Fruit fly (Drosophila melanogaster) whole organism, embryonic: Measurements from ENCODE around the gene CG15536.

ENCODE experiments used
- Awh ChIP-seq: fragments of 200-800 bp; sonication (Bioruptor generic); IDR thresholded peaks from 2 replicates; pipeline ENCODE4, ENCODE4 v1.3.6; 2022; ENCODE audit warnings: missing biosample characterization, missing genetic modification characterization
- C15 ChIP-seq: fragments of 200-800 bp; sonication (Bioruptor generic); IDR thresholded peaks from 3 replicates; pipeline ENCODE4 v1.3.6; 2022; ENCODE audit warnings: missing biosample characterization, missing genetic modification characterization
- CG1024 ChIP-seq: fragments of 200-800 bp; sonication (Bioruptor generic); IDR thresholded peaks from 2 replicates; pipeline ENCODE4 v1.3.6; 2022; ENCODE audit warnings: missing biosample characterization, missing genetic modification characterization
- CG10267 ChIP-seq: fragments of 200-800 bp; sonication (Bioruptor generic); optimal IDR thresholded peaks from 2 replicates; lab custom pipeline; 2018; ENCODE audit warnings: missing biosample characterization, mild to moderate bottlenecking, missing genetic modification characterization, moderate library complexity
- CG10431 ChIP-seq: fragments of 200-800 bp; sonication (Bioruptor generic); optimal IDR thresholded peaks from 3 replicates; lab custom pipeline; 2018; ENCODE audit warnings: missing biosample characterization, mild to moderate bottlenecking, missing genetic modification characterization
- CG10959 ChIP-seq: fragments of 200-800 bp; sonication (Bioruptor generic); IDR thresholded peaks from 2 replicates; pipeline ENCODE4 v1.3.6; 2022; ENCODE audit warnings: missing biosample characterization, missing genetic modification characterization
- CG12104 ChIP-seq: fragments of 200-800 bp; sonication (Bioruptor generic); optimal IDR thresholded peaks from 3 replicates; lab custom pipeline; 2016; ENCODE audit warnings: missing biosample characterization, missing genetic modification characterization
- CG12391 ChIP-seq: fragments of 200-800 bp; sonication (Bioruptor generic); optimal IDR thresholded peaks from 3 replicates; lab custom pipeline; 2018; ENCODE audit warnings: missing biosample characterization, mild to moderate bottlenecking, missing genetic modification characterization, moderate library complexity
- CG14014 ChIP-seq: fragments of 200-800 bp; sonication (Bioruptor generic); IDR thresholded peaks from 2 replicates; pipeline ENCODE4 v1.3.6; 2022; ENCODE audit warnings: missing biosample characterization, missing genetic modification characterization
- CG15269 ChIP-seq: fragments of 200-800 bp; sonication (Bioruptor generic); optimal IDR thresholded peaks from 2 replicates; lab custom pipeline; 2018; ENCODE audit warnings: missing biosample characterization, mild to moderate bottlenecking, missing genetic modification characterization, moderate library complexity
- CG15514 ChIP-seq: fragments of 200-800 bp; sonication (Bioruptor generic); optimal IDR thresholded peaks from 3 replicates; lab custom pipeline; 2017; ENCODE audit warnings: missing biosample characterization, missing genetic modification characterization, mild to moderate bottlenecking, moderate library complexity, missing genetic modification reagents
- CG1603 ChIP-seq: fragments of 200-800 bp; sonication (Bioruptor generic); optimal IDR thresholded peaks from 2 replicates; lab custom pipeline; 2019; ENCODE audit warnings: missing biosample characterization, mild to moderate bottlenecking, missing genetic modification characterization, moderate library complexity
- CG16815 ChIP-seq: fragments of 200-800 bp; sonication (Bioruptor generic); optimal IDR thresholded peaks from 3 replicates; lab custom pipeline; 2017; ENCODE audit warnings: missing biosample characterization, mild to moderate bottlenecking, missing genetic modification characterization
- CG2116 ChIP-seq: fragments of 200-800 bp; sonication (Bioruptor generic); optimal IDR thresholded peaks from 3 replicates; lab custom pipeline; 2018; ENCODE audit warnings: missing biosample characterization, mild to moderate bottlenecking, missing genetic modification characterization
- CG3163 ChIP-seq: fragments of 200-800 bp; sonication (Bioruptor generic); optimal IDR thresholded peaks from 3 replicates; lab custom pipeline; 2016; ENCODE audit warnings: missing biosample characterization, missing genetic modification characterization
- CG4820 ChIP-seq: fragments of 200-800 bp; sonication (Bioruptor generic); optimal IDR thresholded peaks from 3 replicates; lab custom pipeline; 2016; ENCODE audit warnings: missing biosample characterization, missing genetic modification characterization
- CG7745 ChIP-seq: fragments of 200-800 bp; sonication (Bioruptor generic); optimal IDR thresholded peaks from 2 replicates; lab custom pipeline; 2018; ENCODE audit warnings: missing biosample characterization, mild to moderate bottlenecking, missing genetic modification characterization, moderate library complexity
- CG8290 ChIP-seq, 3 experiments: fragments of 200-800 bp; sonication (Bioruptor generic); optimal IDR thresholded peaks; 2 replicates each; lab custom pipeline; 2016 to 2019; ENCODE audit warnings: missing biosample characterization in 3 of 3, missing genetic modification characterization in 3 of 3, mild to moderate bottlenecking in 2 of 3, moderate library complexity in 1 of 3
- CG8944 ChIP-seq: fragments of 200-800 bp; sonication (Bioruptor generic); optimal IDR thresholded peaks from 3 replicates; lab custom pipeline; 2016; ENCODE audit warnings: missing biosample characterization, missing genetic modification characterization
- D ChIP-seq, 2 experiments: fragments of 200-800 bp in 1 of 2; fragments of >200 bp in 1 of 2; sonication (Bioruptor generic) in 1 of 2; optimal IDR thresholded peaks; 2 replicates in 1 of 2; 3 replicates in 1 of 2; lab custom pipeline; 2017; ENCODE audit warnings: mild to moderate bottlenecking in 1 of 2, missing biosample characterization in 1 of 2, missing genetic modification characterization in 1 of 2, missing genetic modification reagents in 1 of 2
- Deaf1 ChIP-seq: fragments of 200-800 bp; optimal IDR thresholded peaks from 3 replicates; lab custom pipeline; 2019; ENCODE audit warnings: missing biosample characterization, mild to moderate bottlenecking, missing genetic modification characterization, moderate library complexity
- Dp ChIP-seq: fragments of 200-800 bp; sonication (Bioruptor generic); optimal IDR thresholded peaks from 2 replicates; lab custom pipeline; 2018; ENCODE audit warnings: missing biosample characterization, mild to moderate bottlenecking, missing genetic modification characterization, moderate library complexity
- Ets97D ChIP-seq: fragments of 200-800 bp; sonication (Bioruptor generic); optimal IDR thresholded peaks from 3 replicates; lab custom pipeline; 2016; ENCODE audit warnings: missing biosample characterization, missing genetic modification characterization
- Fer1 ChIP-seq: fragments of 200-800 bp; sonication (Bioruptor generic); optimal IDR thresholded peaks from 2 replicates; lab custom pipeline; 2017; ENCODE audit warnings: missing biosample characterization, mild to moderate bottlenecking, missing genetic modification characterization
- Fer3 ChIP-seq: fragments of 200-800 bp; sonication (Bioruptor generic); optimal IDR thresholded peaks from 2 replicates; lab custom pipeline; 2018; ENCODE audit warnings: missing biosample characterization, mild to moderate bottlenecking, missing genetic modification characterization, moderate library complexity
- HLH3B ChIP-seq: fragments of 200-800 bp; sonication (Bioruptor generic); IDR thresholded peaks from 2 replicates; pipeline ENCODE4 v1.3.6; 2022; ENCODE audit warnings: missing biosample characterization, missing genetic modification characterization
- HLH4C ChIP-seq: fragments of 200-800 bp; sonication (Bioruptor generic); IDR thresholded peaks from 3 replicates; pipeline ENCODE4 v1.3.6; 2022; ENCODE audit warnings: missing biosample characterization, missing genetic modification characterization; ENCODE audit not compliant: partially characterized antibody
- Nf-YA ChIP-seq: fragments of 200-800 bp; sonication (Bioruptor generic); IDR thresholded peaks from 2 replicates; pipeline ENCODE4 v1.3.6; 2022; ENCODE audit warnings: missing biosample characterization, missing genetic modification characterization
- Taf1 ChIP-seq: fragments of 200-800 bp; sonication (Bioruptor generic); IDR thresholded peaks from 2 replicates; pipeline ENCODE4 v1.3.6; 2022; ENCODE audit warnings: missing biosample characterization, missing genetic modification characterization
- Trl ChIP-seq, 3 experiments: fragments of >200 bp in 2 of 3; fragments of 200-800 bp in 1 of 3; sonication (Bioruptor generic) in 1 of 3; optimal IDR thresholded peaks; 2 replicates in 1 of 3; 3 replicates in 2 of 3; lab custom pipeline; 2016 to 2017; ENCODE audit warnings: missing biosample characterization in 1 of 3, missing genetic modification characterization in 1 of 3
- ac ChIP-seq: fragments of 200-800 bp; sonication (Bioruptor generic); optimal IDR thresholded peaks from 3 replicates; lab custom pipeline; 2017; ENCODE audit warnings: missing biosample characterization, mild to moderate bottlenecking, missing genetic modification characterization
- amos ChIP-seq: fragments of 200-800 bp; sonication (Bioruptor generic); IDR thresholded peaks from 2 replicates; pipeline ENCODE4 v1.3.6; 2022; ENCODE audit warnings: missing biosample characterization, missing genetic modification characterization; ENCODE audit not compliant: partially characterized antibody
- ara ChIP-seq: fragments of 200-800 bp; sonication (Bioruptor generic); IDR thresholded peaks from 2 replicates; pipeline ENCODE4 v1.3.6; 2022; ENCODE audit warnings: missing biosample characterization, missing genetic modification characterization
- bsh ChIP-seq, 2 experiments: fragments of 200-800 bp; sonication (Bioruptor generic); optimal IDR thresholded peaks; 2 replicates each; lab custom pipeline; 2017 to 2018; ENCODE audit warnings: mild to moderate bottlenecking in 2 of 2, missing biosample characterization in 2 of 2, missing genetic modification characterization in 2 of 2, moderate library complexity in 1 of 2
- btn ChIP-seq: fragments of 200-800 bp; sonication (Bioruptor generic); optimal IDR thresholded peaks from 2 replicates; lab custom pipeline; 2016; ENCODE audit warnings: missing biosample characterization, missing genetic modification characterization
- dimm ChIP-seq: fragments of 200-800 bp; sonication (Bioruptor generic); IDR thresholded peaks from 2 replicates; pipeline ENCODE4 v1.3.6; 2022; ENCODE audit warnings: missing biosample characterization, missing genetic modification characterization
- dm ChIP-seq: fragments of 200-800 bp; sonication (Bioruptor generic); optimal IDR thresholded peaks from 3 replicates; lab custom pipeline; 2016; ENCODE audit warnings: missing biosample characterization, missing genetic modification characterization
- h ChIP-seq: fragments of >200 bp; optimal IDR thresholded peaks from 2 replicates; lab custom pipeline; 2017
- hb ChIP-seq: fragments of 200-800 bp; sonication (Bioruptor generic); IDR thresholded peaks from 3 replicates; pipeline ENCODE4 v1.3.6; 2022; ENCODE audit warnings: missing biosample characterization, missing genetic modification characterization; ENCODE audit not compliant: partially characterized antibody
- ind ChIP-seq: fragments of 200-800 bp; sonication (Bioruptor generic); optimal IDR thresholded peaks from 3 replicates; lab custom pipeline; 2016; ENCODE audit warnings: missing biosample characterization, missing genetic modification characterization
- jigr1 ChIP-seq: fragments of 200-800 bp; sonication (Bioruptor generic); IDR thresholded peaks from 3 replicates; pipeline ENCODE4 v1.3.6; 2022; ENCODE audit warnings: missing biosample characterization, missing genetic modification characterization
- kah ChIP-seq: fragments of 200-800 bp; sonication (Bioruptor generic); optimal IDR thresholded peaks from 2 replicates; lab custom pipeline; 2018; ENCODE audit warnings: missing biosample characterization, mild to moderate bottlenecking, missing genetic modification characterization
- nerfin-1 ChIP-seq: fragments of 200-800 bp; sonication (Bioruptor generic); optimal IDR thresholded peaks from 3 replicates; lab custom pipeline; 2019; ENCODE audit warnings: missing biosample characterization, mild to moderate bottlenecking, missing genetic modification characterization, moderate library complexity
- nom ChIP-seq: fragments of 200-800 bp; sonication (Bioruptor generic); optimal IDR thresholded peaks from 2 replicates; lab custom pipeline; 2017; ENCODE audit warnings: missing biosample characterization, missing genetic modification characterization, mild to moderate bottlenecking, moderate library complexity, missing genetic modification reagents
- onecut ChIP-seq: fragments of 200-800 bp; sonication (Bioruptor generic); IDR thresholded peaks from 2 replicates; pipeline ENCODE4 v1.3.6; 2022; ENCODE audit warnings: missing biosample characterization, missing genetic modification characterization
- pho ChIP-seq: fragments of 200-800 bp; sonication (Bioruptor generic); optimal IDR thresholded peaks from 2 replicates; lab custom pipeline; 2016; ENCODE audit warnings: missing biosample characterization, missing genetic modification characterization
- wek ChIP-seq: fragments of 200-800 bp; sonication (Bioruptor generic); optimal IDR thresholded peaks from 3 replicates; lab custom pipeline; 2018; ENCODE audit warnings: missing biosample characterization, mild to moderate bottlenecking, missing genetic modification characterization, moderate library complexity
- z ChIP-seq: fragments of 200-800 bp; sonication (Bioruptor generic); IDR thresholded peaks from 3 replicates; pipeline ENCODE4 v1.3.6; 2022; ENCODE audit warnings: missing biosample characterization, missing genetic modification characterization

CG15536 gene

dm6 chr3R:30465775-30466494 lies 41.0 kb upstream of the CG15536 start, which contains the start of gene PH4alphaEFB (continued):
- TF ChIP-seq CG10959 (GFP tag; lab: Robert Waterston, UW) (no peak), CG1024 (GFP tag; lab: Robert Waterston, UW) (no peak), Ets97D (GFP tag; lab: Kevin White, UChicago) (no peak), CG7745 (tag; lab: Kevin White, UChicago) (no peak), amos (GFP tag; lab: Robert Waterston, UW) (no peak), btn (GFP tag; lab: Kevin White, UChicago) (no peak), kah (GFP tag; lab: Kevin White, UChicago) (no peak), CG8290 (GFP tag; optimal IDR thresholded peaks at IDR 0.05; lab: Kevin White, UChicago) (no peak), CG8290 (tag; optimal IDR thresholded peaks at IDR 0.05; lab: Kevin White, UChicago) (no peak), Deaf1 (tag; lab: Kevin White, UChicago) (peak; percentile 59), ac (GFP tag; lab: Kevin White, UChicago) (no peak), Fer3 (tag; lab: Kevin White, UChicago) (no peak), CG3163 (GFP tag; lab: Kevin White, UChicago) (peak; percentile 99), dimm (GFP tag; lab: Robert Waterston, UW) (no peak), wek (peak; percentile 3), CG10267 (no peak), CG16815 (no peak), hb (GFP tag; lab: Robert Waterston, UW) (no peak), CG10431 (peak; percentile 5), bsh (GFP tag; optimal IDR thresholded peaks at IDR 0.05; lab: Kevin White, UChicago) (no peak), CG14014 (GFP tag; lab: Robert Waterston, UW) (no peak), nom (GFP tag; lab: Kevin White, UChicago) (peak; percentile 57), nerfin-1 (tag; lab: Kevin White, UChicago) (peak; percentile 56), CG12104 (GFP tag; lab: Kevin White, UChicago) (no peak), z (no peak), HLH3B (GFP tag; lab: Robert Waterston, UW) (no peak), Nf-YA (GFP tag; lab: Robert Waterston, UW) (no peak), ind (GFP tag; lab: Kevin White, UChicago) (no peak), CG1603 (tag; lab: Kevin White, UChicago) (no peak), pho (GFP tag; lab: Kevin White, UChicago) (no peak), CG15269 (tag; lab: Kevin White, UChicago) (no peak), Trl (optimal IDR thresholded peaks at IDR 0.05; lab: Kevin White, UChicago) (peak; percentile 84 to 94), Trl (GFP tag; optimal IDR thresholded peaks at IDR 0.05; lab: Kevin White, UChicago) (no peak), CG2116 (GFP tag; lab: Kevin White, UChicago) (no peak), Taf1 (GFP tag; lab: Robert Waterston, UW) (no peak), CG12391 (no peak), onecut (peak; percentile 29; the same call in 1 of the 2 replicates), h (lab: Kevin White, UChicago) (no peak), Dp (peak; percentile 85), C15 (GFP tag; lab: Robert Waterston, UW) (no peak), HLH4C (GFP tag; lab: Robert Waterston, UW) (0 out of 3 replicates have a peak, but pooled peaks have one; percentile 37), D (optimal IDR thresholded peaks at IDR 0.05; lab: Kevin White, UChicago) (no peak), D (GFP tag; optimal IDR thresholded peaks at IDR 0.05; lab: Kevin White, UChicago) (no peak), dm (GFP tag; lab: Kevin White, UChicago) (no peak), jigr1 (GFP tag; lab: Robert Waterston, UW) (no peak), Awh (GFP tag; lab: Robert Waterston, UW) (no peak), Fer1 (GFP tag; lab: Kevin White, UChicago) (peak; percentile 45), CG15514 (GFP tag; lab: Kevin White, UChicago) (no peak), ara (GFP tag; lab: Robert Waterston, UW) (no peak), CG4820 (GFP tag; lab: Kevin White, UChicago) (no peak), CG8944 (no peak)
